Fruit fly (Drosophila melanogaster): ENCODE results near the gene Pfrx.

The Pfrx gene

DNA sequence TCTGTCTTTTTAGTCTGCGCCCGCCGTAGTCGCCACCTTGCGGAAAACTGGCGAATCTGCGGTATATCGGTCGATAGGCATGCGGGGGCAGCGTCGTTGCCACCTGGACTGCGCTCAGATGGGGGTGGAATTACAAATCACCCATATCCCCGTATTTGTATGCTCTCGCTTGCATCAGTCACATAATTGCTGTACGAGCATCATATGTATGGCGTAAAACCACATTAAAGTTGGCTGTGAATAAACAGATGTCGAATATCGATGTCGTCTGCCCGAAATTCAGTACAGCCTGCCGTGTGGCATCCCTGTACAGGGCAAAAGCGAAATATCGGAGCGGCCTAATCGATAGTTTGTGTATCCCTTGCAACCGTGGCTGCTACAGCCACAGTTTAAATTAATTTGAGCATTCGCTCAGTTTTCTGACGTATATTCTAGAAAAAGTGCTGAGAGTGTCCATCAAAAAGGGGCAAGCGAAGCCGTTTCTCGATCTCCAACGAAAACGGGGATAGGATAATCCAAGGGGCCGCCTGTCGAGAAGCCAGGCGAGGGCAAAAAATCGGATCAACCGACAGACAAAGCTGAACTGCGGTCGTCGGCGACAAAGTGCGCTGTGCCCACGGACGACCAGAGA lies 26.6 kb downstream of the Pfrx start, which contains the start of the genes Idh3a and CoRest:
TSS of gene Idh3a (minus strand) at position 58 of the 631 bp plus-strand sequence.
TSS of gene CoRest (plus strand) at position 177 of the 631 bp plus-strand sequence.
- TF ChIP-seq CG17806 (tag; optimal IDR thresholded peaks at IDR 0.05) (no peak), CG8301 (tag; optimal IDR thresholded peaks at IDR 0.05) (no peak), Pif1B (GFP tag; optimal IDR thresholded peaks at IDR 0.05) (no peak), Pif1A (GFP tag; optimal IDR thresholded peaks at IDR 0.05) (no peak), CG12605 (GFP tag; IDR thresholded peaks at IDR 0.05) (no peak), CG9948 (tag; optimal IDR thresholded peaks at IDR 0.05) (no peak), fd96Ca (GFP tag; IDR thresholded peaks at IDR 0.05) (no peak), CG15710 (tag; optimal IDR thresholded peaks at IDR 0.05) (no peak), CG32121 (GFP tag; IDR thresholded peaks at IDR 0.05) (no peak)

DNA sequence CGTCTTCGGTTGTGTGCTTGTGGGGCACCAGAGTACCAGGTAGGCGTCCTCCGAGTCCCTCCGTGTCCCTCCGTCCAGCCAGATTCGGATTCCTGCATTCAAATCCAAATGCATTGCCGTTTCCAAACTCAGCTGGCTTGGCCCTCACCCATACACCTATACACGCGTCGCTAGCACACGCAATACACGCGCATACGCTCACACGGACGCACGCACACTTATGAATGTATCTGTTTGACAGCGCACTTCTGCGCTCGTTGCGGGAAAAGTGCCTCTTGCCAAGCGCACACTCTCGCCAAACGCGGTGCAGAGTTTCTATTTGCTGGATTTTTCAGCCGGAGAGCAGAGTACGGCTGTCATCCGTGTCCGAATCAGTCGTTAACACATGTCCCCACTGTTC lies 27.3 kb downstream of the Pfrx start:
- no peak for TF ChIP-seq Pif1A (GFP tag; optimal IDR thresholded peaks at IDR 0.05)
- no peak; the same call in 1 of the 2 replicates for TF ChIP-seq Ets98B (GFP tag; IDR thresholded peaks at IDR 0.05)
- TF ChIP-seq CG34367 (tag; optimal IDR thresholded peaks at IDR 0.05) = no peak
- no peak for TF ChIP-seq rn (GFP tag; IDR thresholded peaks at IDR 0.05)
- no peak for TF ChIP-seq CG9948 (tag; optimal IDR thresholded peaks at IDR 0.05)
- no peak for TF ChIP-seq CG8301 (tag; optimal IDR thresholded peaks at IDR 0.05)
- TF ChIP-seq fd96Ca (GFP tag; IDR thresholded peaks at IDR 0.05) = 0 out of 3 replicates have a peak, but pooled peaks have one; percentile 16
- TF ChIP-seq gl (tag; optimal IDR thresholded peaks at IDR 0.05) = no peak

DNA sequence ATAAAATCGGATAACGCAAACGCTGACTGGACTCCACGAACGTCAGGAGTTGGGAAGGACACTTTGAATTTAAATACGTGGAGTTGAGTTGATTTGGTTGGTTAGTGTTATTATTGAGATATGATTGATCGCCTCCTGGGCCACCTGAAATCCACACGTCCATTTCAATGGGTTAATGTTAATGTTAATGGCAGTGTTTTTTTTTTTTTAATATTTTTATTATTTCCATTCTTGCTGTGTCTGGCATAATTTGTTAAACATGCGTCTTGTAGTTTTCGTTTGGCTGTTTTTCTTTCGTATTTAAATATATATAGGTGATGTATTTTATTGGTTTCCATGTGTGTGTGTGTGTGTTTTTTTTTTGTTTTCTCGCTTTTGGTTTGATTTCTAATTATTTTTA lies 36.3 kb downstream of the Pfrx start, which contains the start of gene CG12231:
TSS of gene CG12231 (minus strand) at position 101 of the 400 bp plus-strand sequence.
- TF ChIP-seq CG8159 (tag; optimal IDR thresholded peaks at IDR 0.05) (no peak), Pif1A (GFP tag; optimal IDR thresholded peaks at IDR 0.05) (no peak), CG10348 (GFP tag; IDR thresholded peaks at IDR 0.05) (no peak), D1 (tag; optimal IDR thresholded peaks at IDR 0.05) (no peak), CG12605 (GFP tag; IDR thresholded peaks at IDR 0.05) (no peak), CG13204 (GFP tag; optimal IDR thresholded peaks at IDR 0.05) (no peak), CG32121 (GFP tag; IDR thresholded peaks at IDR 0.05) (no peak), CG34367 (tag; optimal IDR thresholded peaks at IDR 0.05) (no peak), CG17806 (tag; optimal IDR thresholded peaks at IDR 0.05) (no peak), fd96Ca (GFP tag; IDR thresholded peaks at IDR 0.05) (no peak), EcR (GFP tag; optimal IDR thresholded peaks at IDR 0.05) (no peak)

DNA sequence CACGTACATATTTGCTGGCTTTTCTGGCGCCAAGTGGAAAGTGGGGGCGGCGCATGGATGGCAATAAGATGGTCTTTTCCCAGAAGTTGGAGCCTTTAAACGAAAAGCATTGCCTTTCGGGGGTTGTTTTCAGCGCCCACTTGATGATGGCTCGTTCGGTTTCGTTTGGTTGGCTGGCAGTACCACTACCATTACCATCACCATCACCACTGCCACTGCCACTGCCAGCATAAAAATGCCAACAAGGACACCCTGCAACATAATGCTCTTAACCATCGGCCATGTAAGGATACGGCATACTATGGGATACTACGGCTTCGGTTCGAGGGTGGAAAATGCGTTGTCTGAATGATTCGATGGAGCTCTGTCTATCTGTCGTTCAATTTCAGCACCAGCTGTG lies 40.1 kb downstream of the Pfrx start:
- TF ChIP-seq EcR (GFP tag; optimal IDR thresholded peaks at IDR 0.05) (no peak), CG10348 (GFP tag; IDR thresholded peaks at IDR 0.05) (no peak), CG32121 (GFP tag; IDR thresholded peaks at IDR 0.05) (no peak), CG17806 (tag; optimal IDR thresholded peaks at IDR 0.05) (no peak), CG15710 (tag; optimal IDR thresholded peaks at IDR 0.05) (no peak), CG8159 (tag; optimal IDR thresholded peaks at IDR 0.05) (no peak), Ets98B (GFP tag; IDR thresholded peaks at IDR 0.05) (no peak), rn (GFP tag; IDR thresholded peaks at IDR 0.05) (no peak), CG4496 (GFP tag; IDR thresholded peaks at IDR 0.05) (no peak), gl (tag; optimal IDR thresholded peaks at IDR 0.05) (no peak), CG34367 (tag; optimal IDR thresholded peaks at IDR 0.05) (no peak), Pif1A (GFP tag; optimal IDR thresholded peaks at IDR 0.05) (no peak), fd96Ca (GFP tag; IDR thresholded peaks at IDR 0.05) (no peak), CG9948 (tag; optimal IDR thresholded peaks at IDR 0.05) (no peak), D1 (tag; optimal IDR thresholded peaks at IDR 0.05) (no peak), CG14655 (GFP tag; optimal IDR thresholded peaks at IDR 0.05) (no peak), Pif1B (GFP tag; optimal IDR thresholded peaks at IDR 0.05) (no peak)

DNA sequence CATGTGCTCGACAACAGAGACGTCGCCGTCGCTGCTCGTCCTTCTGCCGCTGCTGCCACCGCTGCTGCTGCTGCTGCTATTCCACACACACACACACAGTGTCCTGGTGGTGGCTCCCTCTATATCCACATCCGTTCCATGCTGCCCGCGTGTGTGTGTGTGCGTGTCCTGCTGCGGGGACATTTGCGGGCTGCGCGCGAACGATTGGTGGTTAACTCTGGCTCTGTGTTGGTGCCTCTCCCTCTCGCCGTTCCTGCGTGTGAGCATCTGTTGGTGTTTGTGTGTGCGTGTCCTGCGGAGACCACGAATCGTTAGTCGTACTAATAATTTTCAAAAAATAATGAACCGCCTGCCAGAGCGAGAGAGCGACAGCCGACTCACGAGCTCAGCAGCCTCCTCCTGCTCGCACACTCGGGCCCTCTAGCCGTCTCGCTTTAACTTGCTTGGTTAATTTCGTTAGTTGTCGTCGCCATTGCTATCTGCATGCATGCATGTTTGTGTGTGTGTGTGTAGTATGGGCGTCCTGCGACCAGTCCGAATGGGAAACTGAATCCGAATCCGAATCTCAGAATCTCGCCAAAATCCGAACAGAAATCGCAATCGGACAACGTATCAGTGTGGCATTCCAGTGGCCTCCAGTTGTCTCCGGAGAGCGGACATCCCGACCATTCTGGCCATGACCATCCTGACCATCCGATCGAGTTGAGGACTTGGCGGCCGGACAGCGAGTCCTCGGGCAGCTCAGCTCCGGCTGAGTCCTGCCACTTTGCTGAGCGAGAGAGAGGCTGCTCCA lies 50.8 kb downstream of the Pfrx start:
- TF ChIP-seq CG17806 (tag; optimal IDR thresholded peaks at IDR 0.05) (no peak), rn (GFP tag; IDR thresholded peaks at IDR 0.05) (no peak), Pif1A (GFP tag; optimal IDR thresholded peaks at IDR 0.05) (no peak), CG15710 (tag; optimal IDR thresholded peaks at IDR 0.05) (no peak), Ets98B (GFP tag; IDR thresholded peaks at IDR 0.05) (no peak), CG13204 (GFP tag; optimal IDR thresholded peaks at IDR 0.05) (no peak), EcR (GFP tag; optimal IDR thresholded peaks at IDR 0.05) (no peak), fd96Ca (GFP tag; IDR thresholded peaks at IDR 0.05) (no peak), CG10348 (GFP tag; IDR thresholded peaks at IDR 0.05) (no peak), CG9948 (tag; optimal IDR thresholded peaks at IDR 0.05) (no peak), CG4496 (GFP tag; IDR thresholded peaks at IDR 0.05) (no peak), CG32121 (GFP tag; IDR thresholded peaks at IDR 0.05) (no peak), CG12605 (GFP tag; IDR thresholded peaks at IDR 0.05) (no peak), D1 (tag; optimal IDR thresholded peaks at IDR 0.05) (no peak), gl (tag; optimal IDR thresholded peaks at IDR 0.05) (no peak), CG8159 (tag; optimal IDR thresholded peaks at IDR 0.05) (no peak), Snoo (tag; optimal IDR thresholded peaks at IDR 0.05) (no peak), CG8301 (tag; optimal IDR thresholded peaks at IDR 0.05) (no peak), CG34367 (tag; optimal IDR thresholded peaks at IDR 0.05) (no peak)

DNA sequence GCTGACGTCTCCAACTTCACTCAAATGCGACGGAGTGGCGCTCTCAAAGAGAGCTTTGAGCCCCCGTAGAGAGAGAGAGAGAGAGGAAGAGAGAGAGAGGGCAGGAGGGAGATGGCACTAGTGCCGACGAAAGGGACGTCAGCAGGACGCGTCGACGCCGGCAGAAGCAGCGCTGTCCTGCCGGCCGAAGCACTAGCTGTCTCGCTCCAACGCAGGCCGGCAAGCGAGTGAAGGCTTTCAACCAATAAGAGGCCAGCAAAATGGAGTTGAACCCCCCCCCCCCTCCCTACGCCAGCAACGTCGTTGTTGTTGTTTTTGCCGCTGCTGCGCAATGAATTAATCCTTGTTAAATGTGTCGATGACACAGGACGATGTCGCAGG lies 51.3 kb downstream of the Pfrx start:
- TF ChIP-seq gl (tag; optimal IDR thresholded peaks at IDR 0.05) = no peak
